Worm (Caenorhabditis elegans) whole organism, L1 larva: Measurements from ENCODE around the gene chin-1.
A peak's percentile ranks its signal among the peaks of the same experiment; 100 is the strongest.

Source experiments
- C16A3.4 ChIP-seq: fragments of 150-350 bp; optimal IDR thresholded peaks from 2 replicates; lab custom pipeline; 2014; ENCODE audit warnings: missing biosample characterization, missing genetic modification characterization
- alr-1 ChIP-seq: fragments of 200-800 bp; sonication (Bioruptor generic); optimal IDR thresholded peaks from 2 replicates; lab custom pipeline; 2018; ENCODE audit warnings: borderline replicate concordance, mild to moderate bottlenecking, missing genetic modification characterization, missing compliant biosample characterization
- aly-2 ChIP-seq: fragments of 150-350 bp; optimal IDR thresholded peaks from 2 replicates; lab custom pipeline; 2014; ENCODE audit warnings: missing biosample characterization, missing genetic modification characterization
- ama-1 ChIP-seq: fragments of 150-350 bp; optimal IDR thresholded peaks from 2 replicates; lab custom pipeline; 2014
- ces-1 ChIP-seq: fragments of 150-350 bp; optimal IDR thresholded peaks from 2 replicates; lab custom pipeline; 2014; ENCODE audit warnings: missing biosample characterization, missing genetic modification reagents, missing genetic modification characterization
- dsc-1 ChIP-seq: sonication (generic microtip); optimal IDR thresholded peaks from 2 replicates; lab custom pipeline; 2016; ENCODE audit warnings: mild to moderate bottlenecking, missing genetic modification characterization, missing compliant biosample characterization
- efl-1 ChIP-seq, 4 experiments: fragments of 150-350 bp; optimal IDR thresholded peaks in 3 of 4; peaks in 1 of 4; 1 replicate in 1 of 4; 2 replicates in 3 of 4; lab custom pipeline; 2014; ENCODE audit warnings: missing biosample characterization in 2 of 4, missing genetic modification characterization in 2 of 4, missing genetic modification reagents in 2 of 4
- egl-13 ChIP-seq: sonication (generic microtip); optimal IDR thresholded peaks from 2 replicates; lab custom pipeline; 2016; ENCODE audit warnings: missing genotype, missing genetic modification reagents, missing genetic modification characterization, missing compliant biosample characterization
- elt-3 ChIP-seq, 6 experiments: fragments of 150-350 bp in 1 of 6; sonication (generic microtip); optimal IDR thresholded peaks; 2 replicates each; lab custom pipeline; 2017 to 2018; ENCODE audit warnings: missing biosample characterization in 6 of 6, missing genetic modification characterization in 6 of 6, inconsistent platforms in 1 of 6
- fkh-10 ChIP-seq: sonication (generic microtip); optimal IDR thresholded peaks from 2 replicates; lab custom pipeline; 2017; ENCODE audit warnings: missing biosample characterization, missing genetic modification reagents, missing genetic modification characterization
- fkh-4 ChIP-seq: sonication (generic microtip); optimal IDR thresholded peaks from 2 replicates; lab custom pipeline; 2016; ENCODE audit warnings: missing compliant biosample characterization, missing genetic modification characterization, borderline replicate concordance
- fkh-8 ChIP-seq: sonication (generic microtip); optimal IDR thresholded peaks from 2 replicates; lab custom pipeline; 2016; ENCODE audit warnings: mild to moderate bottlenecking, missing genetic modification characterization, missing compliant biosample characterization
- grh-1 ChIP-seq: fragments of 200-800 bp; sonication (Bioruptor generic); IDR thresholded peaks from 2 replicates; pipeline ENCODE4 v1.3.6; 2022; ENCODE audit warnings: missing genetic modification reagents, missing genetic modification characterization, missing compliant biosample characterization
- hlh-17 ChIP-seq: fragments of 200-800 bp; sonication (Bioruptor generic); optimal IDR thresholded peaks from 2 replicates; lab custom pipeline; 2018; ENCODE audit warnings: missing genetic modification characterization, mild to moderate bottlenecking, missing compliant biosample characterization, moderate library complexity, borderline replicate concordance
- hpl-2 ChIP-seq: fragments of 150-350 bp; optimal IDR thresholded peaks from 2 replicates; lab custom pipeline; 2014; ENCODE audit warnings: missing biosample characterization, missing genetic modification reagents, missing genetic modification characterization
- irx-1 ChIP-seq: sonication (generic microtip); optimal IDR thresholded peaks from 2 replicates; lab custom pipeline; 2016; ENCODE audit warnings: missing genetic modification characterization, missing compliant biosample characterization
- isw-1 ChIP-seq: fragments of 200-800 bp; sonication (Bioruptor generic); IDR thresholded peaks from 2 replicates; pipeline ENCODE4 v1.3.6; 2022; ENCODE audit warnings: missing genetic modification characterization, missing compliant biosample characterization
- jun-1 ChIP-seq: fragments of 150-350 bp; optimal IDR thresholded peaks from 2 replicates; lab custom pipeline; 2014; ENCODE audit warnings: missing biosample characterization, missing genetic modification reagents, missing genetic modification characterization
- lin-13 ChIP-seq: fragments of 150-350 bp; optimal IDR thresholded peaks from 2 replicates; lab custom pipeline; 2014; ENCODE audit warnings: missing biosample characterization, missing genetic modification reagents, missing genetic modification characterization
- lin-14 ChIP-seq: fragments of 200-800 bp; sonication (Bioruptor generic); optimal IDR thresholded peaks from 2 replicates; lab custom pipeline; 2018; ENCODE audit warnings: mild to moderate bottlenecking, missing genetic modification characterization, moderate library complexity, missing compliant biosample characterization
- lin-35 ChIP-seq, 2 experiments: fragments of 150-350 bp; optimal IDR thresholded peaks; 2 replicates each; lab custom pipeline; 2014; ENCODE audit warnings: missing biosample characterization in 2 of 2, missing genetic modification characterization in 2 of 2, missing genetic modification reagents in 2 of 2
- lin-39 ChIP-seq: fragments of 150-350 bp; optimal IDR thresholded peaks from 2 replicates; lab custom pipeline; 2014; ENCODE audit warnings: missing biosample characterization, missing genetic modification reagents, missing genetic modification characterization
- nhr-12 ChIP-seq: sonication (generic microtip); optimal IDR thresholded peaks from 2 replicates; lab custom pipeline; 2017; ENCODE audit warnings: missing biosample characterization, missing genetic modification characterization
- nhr-19 ChIP-seq: fragments of 200-800 bp; sonication (Bioruptor generic); conservative IDR thresholded peaks from 2 replicates; pipeline ENCODE4 v1.3.6; 2022; ENCODE audit warnings: missing genetic modification characterization, missing compliant biosample characterization
- nhr-237 ChIP-seq: fragments of 150-350 bp; optimal IDR thresholded peaks from 2 replicates; lab custom pipeline; 2014; ENCODE audit warnings: missing biosample characterization, missing genetic modification characterization
- nhr-47 ChIP-seq: sonication (generic microtip); optimal IDR thresholded peaks from 2 replicates; lab custom pipeline; 2016; ENCODE audit warnings: mild to moderate bottlenecking, missing genetic modification characterization, moderate library complexity, missing compliant biosample characterization
- nhr-71 ChIP-seq: sonication (generic microtip); optimal IDR thresholded peaks from 2 replicates; lab custom pipeline; 2016; ENCODE audit warnings: mild to moderate bottlenecking, missing genetic modification characterization, moderate library complexity, missing compliant biosample characterization
- nhr-77 ChIP-seq: fragments of 150-350 bp; optimal IDR thresholded peaks from 2 replicates; lab custom pipeline; 2014; ENCODE audit warnings: missing biosample characterization, missing genetic modification characterization
- nhr-84 ChIP-seq: sonication (generic microtip); optimal IDR thresholded peaks from 2 replicates; lab custom pipeline; 2017; ENCODE audit warnings: missing biosample characterization, missing genetic modification characterization
- nhr-85 ChIP-seq: sonication (generic microtip); peaks from one replicate; lab custom pipeline; 2016; ENCODE audit warnings: missing genetic modification characterization, inconsistent platforms, missing compliant biosample characterization
- pax-3 ChIP-seq: fragments of 200-800 bp; sonication (Bioruptor generic); optimal IDR thresholded peaks from 2 replicates; lab custom pipeline; 2018; ENCODE audit warnings: mild to moderate bottlenecking, missing genetic modification characterization, moderate library complexity, missing compliant biosample characterization
- pqm-1 ChIP-seq: sonication (generic microtip); optimal IDR thresholded peaks from 3 replicates; lab custom pipeline; 2017; ENCODE audit warnings: missing biosample characterization, missing genetic modification characterization
- rnt-1 ChIP-seq: sonication (generic microtip); optimal IDR thresholded peaks from 2 replicates; lab custom pipeline; 2016; ENCODE audit warnings: mild to moderate bottlenecking, missing genetic modification characterization, moderate library complexity, missing compliant biosample characterization
- snpc-4 ChIP-seq: fragments of 150-350 bp; optimal IDR thresholded peaks from 2 replicates; lab custom pipeline; 2014; ENCODE audit warnings: missing biosample characterization, missing genetic modification characterization
- sup-37 ChIP-seq: fragments of 200-800 bp; sonication (Bioruptor generic); optimal IDR thresholded peaks from 2 replicates; lab custom pipeline; 2018; ENCODE audit warnings: mild to moderate bottlenecking, missing genetic modification characterization, missing compliant biosample characterization
- swsn-7 ChIP-seq: sonication (generic microtip); optimal IDR thresholded peaks from 2 replicates; lab custom pipeline; 2016; ENCODE audit warnings: missing genetic modification characterization, missing compliant biosample characterization
- tlp-1 ChIP-seq: fragments of 150-350 bp; optimal IDR thresholded peaks from 2 replicates; lab custom pipeline; 2014; ENCODE audit warnings: missing biosample characterization, missing genetic modification characterization
- unc-30 ChIP-seq: sonication (generic microtip); optimal IDR thresholded peaks from 2 replicates; lab custom pipeline; 2017; ENCODE audit warnings: missing biosample characterization, missing genetic modification characterization
- xbp-1 ChIP-seq: sonication (generic microtip); optimal IDR thresholded peaks from 2 replicates; lab custom pipeline; 2016; ENCODE audit warnings: missing genetic modification characterization, missing compliant biosample characterization
- zag-1 ChIP-seq: fragments of 150-350 bp; optimal IDR thresholded peaks from 2 replicates; lab custom pipeline; 2014; ENCODE audit warnings: missing biosample characterization, missing genetic modification characterization
- zip-4 ChIP-seq: fragments of 200-800 bp; sonication (Bioruptor generic); optimal IDR thresholded peaks from 2 replicates; lab custom pipeline; 2018; ENCODE audit warnings: mild to moderate bottlenecking, missing genetic modification characterization, moderate library complexity, missing compliant biosample characterization
- ztf-11 ChIP-seq, 2 experiments: sonication (generic microtip); optimal IDR thresholded peaks; 2 replicates each; lab custom pipeline; 2016 to 2017; ENCODE audit warnings: missing genetic modification characterization in 2 of 2, missing biosample characterization in 1 of 2, missing compliant biosample characterization in 1 of 2

The chin-1 gene

ce11 chrIII:1037173-1037572 is at the start of gene chin-1, which contains the start of gene BE0003N10.1 (continued):
- peak; percentile 12 for TF ChIP-seq C16A3.4
- TF ChIP-seq nhr-85 (tag; lab: Kevin White, UChicago), result peak; percentile 82
- no peak for TF ChIP-seq zip-4 (GFP tag; lab: Kevin White, UChicago)
- peak; percentile 72 for TF ChIP-seq nhr-71
- peak; percentile 67 for TF ChIP-seq rnt-1 (tag; lab: Kevin White, UChicago)
- no peak for TF ChIP-seq alr-1 (tag; lab: Kevin White, UChicago)
- TF ChIP-seq sup-37 (GFP tag; lab: Kevin White, UChicago), result no peak
- TF ChIP-seq dsc-1 (tag; lab: Kevin White, UChicago), result no peak
- TF ChIP-seq irx-1, result peak; percentile 24
- TF ChIP-seq lin-13 (GFP tag; lab: Kevin White, UChicago), result peak; percentile 21
- no peak for TF ChIP-seq tlp-1
- TF ChIP-seq lin-39 (tag; lab: Kevin White, UChicago), result peak; percentile 85
- peak; percentile 52 for TF ChIP-seq nhr-19 (GFP tag; lab: Robert Waterston, UW)
- TF ChIP-seq fkh-4 (tag; lab: Kevin White, UChicago), result no peak
- peak; percentile 61 to 66 for TF ChIP-seq lin-35 (GFP tag; optimal IDR thresholded peaks at IDR 0.05; lab: Kevin White, UChicago)
- TF ChIP-seq xbp-1 (tag; lab: Kevin White, UChicago), result peak; percentile 61
- no peak for TF ChIP-seq jun-1 (tag; lab: Kevin White, UChicago)
- TF ChIP-seq unc-30 (tag; lab: Kevin White, UChicago), result no peak
- TF ChIP-seq snpc-4, result no peak
- no peak for TF ChIP-seq nhr-77 (tag; lab: Kevin White, UChicago)
- peak; percentile 7 for TF ChIP-seq aly-2 (tag; lab: Kevin White, UChicago)
- TF ChIP-seq lin-14 (GFP tag; lab: Kevin White, UChicago), result peak; percentile 41
- TF ChIP-seq hlh-17 (GFP tag; lab: Kevin White, UChicago), result no peak
- TF ChIP-seq fkh-10 (GFP tag; lab: Kevin White, UChicago), result no peak
- TF ChIP-seq nhr-12 (tag; lab: Kevin White, UChicago), result no peak
- no peak for TF ChIP-seq elt-3 (tag; optimal IDR thresholded peaks at IDR 0.05; lab: Kevin White, UChicago)
- TF ChIP-seq zag-1, result no peak
- TF ChIP-seq hpl-2 (GFP tag; lab: Kevin White, UChicago), result no peak
- TF ChIP-seq fkh-8 (tag; lab: Kevin White, UChicago), result no peak
- TF ChIP-seq egl-13, result no peak
- TF ChIP-seq, all 84 proteins: peak for 27

- TF ChIP-seq ztf-11 (tag; optimal IDR thresholded peaks at IDR 0.05; lab: Kevin White, UChicago) (no peak), jun-1 (tag; lab: Kevin White, UChicago) (no peak), efl-1 (optimal IDR thresholded peaks at IDR 0.05; lab: Kevin White, UChicago) (no peak), efl-1 (GFP tag; optimal IDR thresholded peaks at IDR 0.05 in 1 of 2; lab: Kevin White, UChicago) (peak in 1 of 2 experiments; percentile 34)
Observed at ce11 chrIII:1084971-1085370, 48.0 kb upstream of the chin-1 start.

- TF ChIP-seq rnt-1 (tag; lab: Kevin White, UChicago) (no peak), C16A3.4 (no peak), alr-1 (tag; lab: Kevin White, UChicago) (no peak), ces-1 (no peak), pax-3 (tag; lab: Kevin White, UChicago) (no peak), nhr-84 (no peak), dsc-1 (tag; lab: Kevin White, UChicago) (no peak), nhr-47 (tag; lab: Kevin White, UChicago) (no peak), ama-1 (lab: Kevin White, UChicago) (no peak), nhr-237 (tag; lab: Kevin White, UChicago) (no peak), fkh-10 (GFP tag; lab: Kevin White, UChicago) (no peak), swsn-7 (tag; lab: Kevin White, UChicago) (no peak), grh-1 (GFP tag; lab: Robert Waterston, UW) (no peak), pqm-1 (tag; lab: Kevin White, UChicago) (no peak), isw-1 (GFP tag; lab: Robert Waterston, UW) (no peak)
Observed at ce11 chrIII:1081101-1081500, 44.1 kb upstream of the chin-1 start, which contains the start of gene par-2. Gene par-2, plus strand, starts transcription at chrIII:1081401.
